Fruit fly (Drosophila melanogaster) whole organism, embryonic: Measurements from ENCODE around the gene kraken.

Experiments
- CG12659 ChIP-seq: fragments of 200-800 bp; sonication (Bioruptor generic); optimal IDR thresholded peaks from 3 replicates; lab custom pipeline; 2017; ENCODE audit warnings: mild to moderate bottlenecking, missing biosample characterization, missing genetic modification reagents, missing genetic modification characterization
- CG1603 ChIP-seq: fragments of 200-800 bp; sonication (Bioruptor generic); optimal IDR thresholded peaks from 2 replicates; lab custom pipeline; 2019; ENCODE audit warnings: missing biosample characterization, mild to moderate bottlenecking, missing genetic modification characterization, moderate library complexity
- fu2 ChIP-seq: fragments of 200-800 bp; sonication (Bioruptor generic); optimal IDR thresholded peaks from 2 replicates; lab custom pipeline; 2016; ENCODE audit warnings: missing biosample characterization, missing genetic modification characterization
- org-1 ChIP-seq: fragments of 200-800 bp; sonication (Bioruptor generic); optimal IDR thresholded peaks from 2 replicates; lab custom pipeline; 2017; ENCODE audit warnings: missing biosample characterization, missing genetic modification characterization
- tgo ChIP-seq: fragments of 200-800 bp; sonication (Bioruptor generic); IDR thresholded peaks from 3 replicates; pipeline ENCODE4 v1.3.6; 2022; ENCODE audit warnings: missing biosample characterization, missing genetic modification characterization

- TF ChIP-seq tgo (GFP tag; lab: Robert Waterston, UW) (peak; percentile 96), CG1603 (tag; lab: Kevin White, UChicago) (peak; percentile 97), org-1 (peak; percentile 94), CG12659 (peak; percentile 96), fu2 (peak; percentile 93)
These were observed 13.3 kb downstream of the kraken start for dm6 chr2L:865851-866250.
